Worm (Caenorhabditis elegans): ENCODE results near the gene sgnh-1.

The sgnh-1 gene

DNA sequence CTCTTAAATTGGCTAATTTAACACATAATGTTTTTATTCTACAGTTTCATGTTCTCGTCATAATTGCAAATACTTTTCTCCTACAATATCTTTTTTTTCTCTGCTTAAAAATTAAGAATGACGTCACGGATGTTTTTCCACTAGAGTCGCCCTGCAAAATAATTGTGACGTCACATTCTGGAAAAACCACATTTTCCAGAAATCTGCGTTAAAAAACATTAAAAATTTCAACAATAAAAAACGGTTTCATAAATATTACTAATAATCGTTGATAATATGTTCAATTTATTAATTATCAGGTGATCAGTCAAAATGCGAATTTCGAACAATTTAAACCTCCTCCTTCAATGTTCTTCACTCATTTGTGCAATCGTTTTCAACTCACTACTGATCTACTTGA is 5.7 kb upstream of the sgnh-1 start, which contains the start of gene str-166:
TSS of gene str-166 (plus strand) at position 301 of the 400 bp plus-strand sequence.
- TF ChIP-seq hmbx-1 (tag; optimal IDR thresholded peaks at IDR 0.05) (no peak), tbx-37 (GFP tag; conservative IDR thresholded peaks at IDR 0.05) (no peak), ceh-13 (GFP tag; optimal IDR thresholded peaks at IDR 0.05) (no peak), tra-4 (tag; optimal IDR thresholded peaks at IDR 0.05) (no peak), aly-1 (tag; optimal IDR thresholded peaks at IDR 0.05) (no peak), ama-1 (optimal IDR thresholded peaks at IDR 0.05) (no peak), pes-1 (GFP tag; IDR thresholded peaks at IDR 0.05) (no peak), hmg-4 (GFP tag; optimal IDR thresholded peaks at IDR 0.05) (no peak), flt-1 (GFP tag; IDR thresholded peaks at IDR 0.05) (no peak), tbx-11 (GFP tag; IDR thresholded peaks at IDR 0.05) (no peak), ceh-36 (tag; optimal IDR thresholded peaks at IDR 0.05) (no peak), hnd-1 (tag; optimal IDR thresholded peaks at IDR 0.05) (no peak)

- peak; percentile 1 for TF ChIP-seq ceh-36 (tag; optimal IDR thresholded peaks at IDR 0.05)
- 0 out of 2 replicates have a peak, but pooled peaks have one; percentile 49 for TF ChIP-seq sea-1 (GFP tag; conservative IDR thresholded peaks at IDR 0.05)
- TF ChIP-seq pes-1 (GFP tag; IDR thresholded peaks at IDR 0.05), result 0 out of 2 replicates have a peak, but pooled peaks have one; percentile 59
- no peak for TF ChIP-seq ets-7 (tag; optimal IDR thresholded peaks at IDR 0.05)
Observed at ce11 chrIV:4885435-4885834, 4.3 kb upstream of the sgnh-1 start.

DNA sequence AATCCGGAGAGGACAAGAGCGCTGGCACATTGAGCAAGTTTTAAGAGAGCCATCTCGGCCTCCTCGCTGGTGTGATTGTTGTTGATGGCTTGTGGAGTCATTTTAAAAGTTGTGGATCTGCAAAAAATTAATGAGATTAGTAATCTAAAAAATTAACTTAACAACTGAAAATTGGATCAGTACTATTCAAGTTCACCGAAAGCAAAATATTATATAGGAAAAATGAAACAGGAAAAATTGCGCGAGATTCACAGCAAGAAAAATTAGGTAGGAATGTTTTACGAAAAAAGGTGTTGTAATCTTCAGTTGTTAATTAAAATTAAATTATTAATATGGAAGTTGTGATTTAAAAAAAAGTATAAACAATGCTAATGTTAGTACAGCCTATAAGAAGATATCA is 2.5 kb upstream of the sgnh-1 start, which contains the start of gene T08B6.1:
TSS of gene T08B6.1 (minus strand) at position 101 of the 400 bp plus-strand sequence.
- TF ChIP-seq pes-1 (GFP tag; IDR thresholded peaks at IDR 0.05), result no peak
- TF ChIP-seq scrt-1 (GFP tag; IDR thresholded peaks at IDR 0.05), result no peak
- TF ChIP-seq ceh-13 (GFP tag; optimal IDR thresholded peaks at IDR 0.05), result no peak
- TF ChIP-seq F13C5.2 (tag; optimal IDR thresholded peaks at IDR 0.05), result no peak
- TF ChIP-seq tbx-37 (GFP tag; conservative IDR thresholded peaks at IDR 0.05), result no peak
- no peak for TF ChIP-seq tra-4 (tag; optimal IDR thresholded peaks at IDR 0.05)
- no peak for TF ChIP-seq B0310.2 (tag; optimal IDR thresholded peaks at IDR 0.05)
- no peak for TF ChIP-seq hmbx-1 (tag; optimal IDR thresholded peaks at IDR 0.05)
- no peak for TF ChIP-seq ets-7 (tag; optimal IDR thresholded peaks at IDR 0.05)
- TF ChIP-seq ama-1 (optimal IDR thresholded peaks at IDR 0.05), result no peak
- no peak for TF ChIP-seq ceh-36 (tag; optimal IDR thresholded peaks at IDR 0.05)
- TF ChIP-seq hnd-1 (tag; optimal IDR thresholded peaks at IDR 0.05), result no peak
- TF ChIP-seq flt-1 (GFP tag; IDR thresholded peaks at IDR 0.05), result no peak
- no peak for TF ChIP-seq tbx-11 (GFP tag; IDR thresholded peaks at IDR 0.05)

- TF ChIP-seq sea-1 (GFP tag; conservative IDR thresholded peaks at IDR 0.05) (no peak), hmbx-1 (tag; optimal IDR thresholded peaks at IDR 0.05) (no peak), B0310.2 (tag; optimal IDR thresholded peaks at IDR 0.05) (no peak), hnd-1 (tag; optimal IDR thresholded peaks at IDR 0.05) (no peak), ama-1 (optimal IDR thresholded peaks at IDR 0.05) (no peak), hmg-4 (GFP tag; optimal IDR thresholded peaks at IDR 0.05) (no peak), flt-1 (GFP tag; IDR thresholded peaks at IDR 0.05) (no peak), aly-1 (tag; optimal IDR thresholded peaks at IDR 0.05) (no peak), tbx-11 (GFP tag; IDR thresholded peaks at IDR 0.05) (no peak), tbx-37 (GFP tag; conservative IDR thresholded peaks at IDR 0.05) (no peak), ets-7 (tag; optimal IDR thresholded peaks at IDR 0.05) (no peak), tra-4 (tag; optimal IDR thresholded peaks at IDR 0.05) (no peak), ceh-36 (tag; optimal IDR thresholded peaks at IDR 0.05) (no peak), scrt-1 (GFP tag; IDR thresholded peaks at IDR 0.05) (no peak), pes-1 (GFP tag; IDR thresholded peaks at IDR 0.05) (no peak), ceh-13 (GFP tag; optimal IDR thresholded peaks at IDR 0.05) (no peak)
Observed at ce11 chrIV:4890543-4890942, 830 bp downstream of the sgnh-1 start, which contains the start of gene T08B6.9. TSS of gene T08B6.9 (plus strand) at chrIV:4890843.

- TF ChIP-seq hmg-4 (GFP tag; optimal IDR thresholded peaks at IDR 0.05), result no peak
Observed at ce11 chrIV:4903961-4904360, 14.2 kb downstream of the sgnh-1 start, which contains the start of gene str-161. TSS of gene str-161 (minus strand) at chrIV:4904061.

- TF ChIP-seq hmg-4 (GFP tag; optimal IDR thresholded peaks at IDR 0.05) (no peak), ama-1 (optimal IDR thresholded peaks at IDR 0.05) (no peak)
Observed at ce11 chrIV:4905645-4906135, 16.0 kb downstream of the sgnh-1 start, which contains the start of gene T08B6.4. TSS of gene T08B6.4 (plus strand) at chrIV:4905695.

- TF ChIP-seq pes-1 (GFP tag; IDR thresholded peaks at IDR 0.05) (no peak), tbx-37 (GFP tag; conservative IDR thresholded peaks at IDR 0.05) (no peak), hmbx-1 (tag; optimal IDR thresholded peaks at IDR 0.05) (no peak), hmg-4 (GFP tag; optimal IDR thresholded peaks at IDR 0.05) (no peak), F13C5.2 (tag; optimal IDR thresholded peaks at IDR 0.05) (no peak), flt-1 (GFP tag; IDR thresholded peaks at IDR 0.05) (no peak), ets-7 (tag; optimal IDR thresholded peaks at IDR 0.05) (no peak), ceh-36 (tag; optimal IDR thresholded peaks at IDR 0.05) (no peak), aly-1 (tag; optimal IDR thresholded peaks at IDR 0.05) (no peak), B0310.2 (tag; optimal IDR thresholded peaks at IDR 0.05) (no peak), tra-4 (tag; optimal IDR thresholded peaks at IDR 0.05) (no peak), hnd-1 (tag; optimal IDR thresholded peaks at IDR 0.05) (no peak), scrt-1 (GFP tag; IDR thresholded peaks at IDR 0.05) (no peak), ama-1 (optimal IDR thresholded peaks at IDR 0.05) (no peak), tbx-11 (GFP tag; IDR thresholded peaks at IDR 0.05) (no peak), sea-1 (GFP tag; conservative IDR thresholded peaks at IDR 0.05) (no peak), ceh-13 (GFP tag; optimal IDR thresholded peaks at IDR 0.05) (no peak)
Observed at ce11 chrIV:4909039-4909438, 19.3 kb downstream of the sgnh-1 start, which contains the start of gene str-159. TSS of gene str-159 (plus strand) at chrIV:4909339.

- TF ChIP-seq ama-1 (optimal IDR thresholded peaks at IDR 0.05) (no peak), sea-1 (GFP tag; conservative IDR thresholded peaks at IDR 0.05) (no peak), tra-4 (tag; optimal IDR thresholded peaks at IDR 0.05) (no peak), hnd-1 (tag; optimal IDR thresholded peaks at IDR 0.05) (no peak), tbx-37 (GFP tag; conservative IDR thresholded peaks at IDR 0.05) (no peak)
Observed at ce11 chrIV:4913090-4913489, 23.4 kb downstream of the sgnh-1 start, which contains the start of gene str-156. TSS of gene str-156 (plus strand) at chrIV:4913390.
